Fruit fly (Drosophila melanogaster) whole organism, embryonic: ENCODE measurements around the gene CG13920.

ENCODE experiments used
- CG34376 ChIP-seq: fragments of 200-800 bp; sonication (Bioruptor generic); optimal IDR thresholded peaks from 2 replicates; lab custom pipeline; 2018; ENCODE audit warnings: missing biosample characterization, mild to moderate bottlenecking, missing genetic modification characterization
- D19B ChIP-seq: fragments of 200-800 bp; sonication (Bioruptor generic); optimal IDR thresholded peaks from 2 replicates; lab custom pipeline; 2017; ENCODE audit warnings: missing biosample characterization, mild to moderate bottlenecking, missing genetic modification characterization
- H2.0 ChIP-seq: fragments of 200-800 bp; sonication (Bioruptor generic); IDR thresholded peaks from 2 replicates; pipeline ENCODE4 v1.3.6; 2022; ENCODE audit warnings: missing biosample characterization, missing genetic modification characterization
- p53 ChIP-seq: fragments of 200-800 bp; sonication (Bioruptor generic); optimal IDR thresholded peaks from 2 replicates; lab custom pipeline; 2016; ENCODE audit warnings: missing biosample characterization, missing genetic modification characterization
- ttk ChIP-seq: fragments of 200-800 bp; sonication (Bioruptor generic); IDR thresholded peaks from 2 replicates; pipeline ENCODE4 v2.1.2; 2022; ENCODE audit warnings: missing biosample characterization, missing genetic modification characterization

- TF ChIP-seq p53 (GFP tag; lab: Kevin White, UChicago), result no peak
- no peak for TF ChIP-seq CG34376
- no peak for TF ChIP-seq ttk (GFP tag; lab: Robert Waterston, UW)
- no peak for TF ChIP-seq D19B (GFP tag; lab: Kevin White, UChicago)
- TF ChIP-seq H2.0, result no peak
Observed at dm6 chr3L:1637652-1638051, 11.1 kb upstream of the CG13920 start, which contains the start of gene nSyb.
